Fruit fly (Drosophila melanogaster) whole organism, prepupa: ENCODE data around the gene CG13896.

Experiments
- Blimp-1 ChIP-seq: fragments of 200-800 bp; sonication (Bioruptor generic); optimal IDR thresholded peaks from 3 replicates; lab custom pipeline; 2017; ENCODE audit warnings: missing biosample characterization, missing genetic modification characterization, mild to moderate bottlenecking, moderate library complexity, missing genetic modification reagents
- CG10631 ChIP-seq: fragments of 200-800 bp; sonication (Bioruptor generic); optimal IDR thresholded peaks from 2 replicates; lab custom pipeline; 2016; ENCODE audit warnings: missing biosample characterization, missing genetic modification characterization
- CG11294 ChIP-seq: fragments of 200-800 bp; sonication (Bioruptor generic); IDR thresholded peaks from 2 replicates; pipeline ENCODE4 v1.3.6; 2022; ENCODE audit warnings: missing biosample characterization, missing genetic modification characterization
- CG11902 ChIP-seq: fragments of 200-800 bp; sonication (Bioruptor generic); optimal IDR thresholded peaks from 3 replicates; lab custom pipeline; 2016; ENCODE audit warnings: missing biosample characterization, missing genetic modification characterization
- CG1621 ChIP-seq: fragments of 200-800 bp; sonication (Bioruptor generic); optimal IDR thresholded peaks from 3 replicates; lab custom pipeline; 2018; ENCODE audit warnings: missing biosample characterization, mild to moderate bottlenecking, missing genetic modification characterization
- CG16779 ChIP-seq: fragments of 200-800 bp; sonication (Bioruptor generic); optimal IDR thresholded peaks from 3 replicates; lab custom pipeline; 2017; ENCODE audit warnings: missing biosample characterization, mild to moderate bottlenecking, missing genetic modification characterization
- CG3032 ChIP-seq: fragments of 200-800 bp; optimal IDR thresholded peaks from 2 replicates; lab custom pipeline; 2019; ENCODE audit warnings: missing biosample characterization, mild to moderate bottlenecking, missing genetic modification characterization, moderate library complexity
- CG31627 ChIP-seq: fragments of 200-800 bp; sonication (Bioruptor generic); optimal IDR thresholded peaks from 3 replicates; lab custom pipeline; 2016; ENCODE audit warnings: missing biosample characterization, missing genetic modification characterization
- CG32006 ChIP-seq: fragments of 200-800 bp; sonication (Bioruptor generic); optimal IDR thresholded peaks from 3 replicates; lab custom pipeline; 2017; ENCODE audit warnings: missing biosample characterization, mild to moderate bottlenecking, missing genetic modification characterization
- CG34406 ChIP-seq: fragments of 200-800 bp; sonication (Bioruptor generic); optimal IDR thresholded peaks from 3 replicates; lab custom pipeline; 2016; ENCODE audit warnings: missing biosample characterization, missing genetic modification characterization
- CG3919 ChIP-seq: fragments of 200-800 bp; sonication (Bioruptor generic); optimal IDR thresholded peaks from 3 replicates; lab custom pipeline; 2016; ENCODE audit warnings: missing biosample characterization, missing genetic modification characterization
- CG6163 ChIP-seq: fragments of 200-800 bp; sonication (Bioruptor generic); IDR thresholded peaks from 3 replicates; pipeline ENCODE4 v1.3.6; 2022; ENCODE audit warnings: missing biosample characterization, missing genetic modification characterization
- CG6276 ChIP-seq: fragments of 200-800 bp; sonication (Bioruptor generic); optimal IDR thresholded peaks from 2 replicates; lab custom pipeline; 2017; ENCODE audit warnings: missing biosample characterization, mild to moderate bottlenecking, missing genetic modification characterization
- CG6792 ChIP-seq: fragments of 200-800 bp; sonication (Bioruptor generic); optimal IDR thresholded peaks from 3 replicates; lab custom pipeline; 2016; ENCODE audit warnings: missing biosample characterization, missing genetic modification characterization
- CG6808 ChIP-seq: fragments of 200-800 bp; sonication (Bioruptor generic); optimal IDR thresholded peaks from 3 replicates; lab custom pipeline; 2017; ENCODE audit warnings: missing biosample characterization, missing genetic modification characterization, mild to moderate bottlenecking, moderate library complexity, missing genetic modification reagents
- CG6854 ChIP-seq: fragments of 200-800 bp; sonication (Bioruptor generic); optimal IDR thresholded peaks from 2 replicates; lab custom pipeline; 2017; ENCODE audit warnings: missing biosample characterization, mild to moderate bottlenecking, missing genetic modification characterization
- CG7368 ChIP-seq: fragments of 200-800 bp; sonication (Bioruptor generic); optimal IDR thresholded peaks from 3 replicates; lab custom pipeline; 2016; ENCODE audit warnings: missing biosample characterization, missing genetic modification characterization
- CG8319 ChIP-seq: fragments of 200-800 bp; sonication (Bioruptor generic); optimal IDR thresholded peaks from 3 replicates; lab custom pipeline; 2016; ENCODE audit warnings: missing biosample characterization, missing genetic modification characterization
- CG8632 ChIP-seq: fragments of 200-800 bp; sonication (Bioruptor generic); optimal IDR thresholded peaks from 3 replicates; lab custom pipeline; 2016; ENCODE audit warnings: missing biosample characterization, missing genetic modification characterization
- Eip75B ChIP-seq: fragments of 200-800 bp; sonication (Bioruptor generic); optimal IDR thresholded peaks from 3 replicates; lab custom pipeline; 2016; ENCODE audit warnings: missing biosample characterization, missing genetic modification characterization
- Eip78C ChIP-seq: fragments of 200-800 bp; sonication (Bioruptor generic); peaks from one replicate; lab custom pipeline; 2016; ENCODE audit warnings: missing biosample characterization, missing genetic modification characterization
- Eip93F ChIP-seq: fragments of 200-800 bp; sonication (Bioruptor generic); optimal IDR thresholded peaks from 2 replicates; lab custom pipeline; 2016; ENCODE audit warnings: missing biosample characterization, mild to moderate bottlenecking, missing genetic modification characterization
- Ets96B ChIP-seq: fragments of 200-800 bp; optimal IDR thresholded peaks from 2 replicates; lab custom pipeline; 2019; ENCODE audit warnings: missing biosample characterization, mild to moderate bottlenecking, missing genetic modification characterization, moderate library complexity
- Gug ChIP-seq: fragments of 200-800 bp; sonication (Bioruptor generic); IDR thresholded peaks from 2 replicates; pipeline ENCODE4 v1.3.6; 2022; ENCODE audit warnings: missing biosample characterization, missing genetic modification characterization
- Hr38 ChIP-seq: sonication (Bioruptor generic); optimal IDR thresholded peaks from 2 replicates; lab custom pipeline; 2016; ENCODE audit warnings: missing biosample characterization, missing genetic modification characterization
- Hr39 ChIP-seq: fragments of 200-800 bp; sonication (Bioruptor generic); optimal IDR thresholded peaks from 2 replicates; lab custom pipeline; 2016; ENCODE audit warnings: missing biosample characterization, missing genetic modification characterization
- Hr4 ChIP-seq: fragments of 200-800 bp; sonication (Bioruptor generic); optimal IDR thresholded peaks from 3 replicates; lab custom pipeline; 2016; ENCODE audit warnings: missing biosample characterization, missing genetic modification characterization
- Lpt ChIP-seq: fragments of 200-800 bp; sonication (Bioruptor generic); optimal IDR thresholded peaks from 3 replicates; lab custom pipeline; 2016; ENCODE audit warnings: missing biosample characterization, missing genetic modification characterization
- Met ChIP-seq: fragments of 200-800 bp; sonication (Bioruptor generic); optimal IDR thresholded peaks from 3 replicates; lab custom pipeline; 2016; ENCODE audit warnings: missing biosample characterization, missing genetic modification characterization
- OdsH ChIP-seq: fragments of 200-800 bp; sonication (Bioruptor generic); optimal IDR thresholded peaks from 3 replicates; lab custom pipeline; 2016; ENCODE audit warnings: missing biosample characterization, missing genetic modification characterization
- Smox ChIP-seq: fragments of 200-800 bp; sonication (Bioruptor generic); optimal IDR thresholded peaks from 3 replicates; lab custom pipeline; 2016; ENCODE audit warnings: missing biosample characterization, missing genetic modification characterization
- Sox102F ChIP-seq: fragments of 200-800 bp; sonication (Bioruptor generic); optimal IDR thresholded peaks from 2 replicates; lab custom pipeline; 2016; ENCODE audit warnings: missing biosample characterization, mild to moderate bottlenecking, missing genetic modification characterization
- Sox14 ChIP-seq: fragments of 200-800 bp; sonication (Bioruptor generic); optimal IDR thresholded peaks from 3 replicates; lab custom pipeline; 2016; ENCODE audit warnings: missing biosample characterization, missing genetic modification characterization
- Sox15 ChIP-seq: fragments of 200-800 bp; sonication (Bioruptor generic); optimal IDR thresholded peaks from 3 replicates; lab custom pipeline; 2016; ENCODE audit warnings: missing biosample characterization, missing genetic modification characterization
- achi ChIP-seq: fragments of 200-800 bp; sonication (Bioruptor generic); optimal IDR thresholded peaks from 3 replicates; lab custom pipeline; 2016; ENCODE audit warnings: missing biosample characterization, missing genetic modification characterization
- acj6 ChIP-seq: fragments of 200-800 bp; sonication (Bioruptor generic); optimal IDR thresholded peaks from 3 replicates; lab custom pipeline; 2016; ENCODE audit warnings: missing biosample characterization, missing genetic modification characterization
- cyc ChIP-seq: fragments of 200-800 bp; sonication (Bioruptor generic); optimal IDR thresholded peaks from 3 replicates; lab custom pipeline; 2016; ENCODE audit warnings: missing biosample characterization, missing genetic modification characterization
- dsx ChIP-seq: fragments of 200-800 bp; optimal IDR thresholded peaks from 3 replicates; lab custom pipeline; 2019; ENCODE audit warnings: missing biosample characterization, mild to moderate bottlenecking, missing genetic modification characterization, moderate library complexity; ENCODE audit not compliant: poor library complexity, severe bottlenecking
- eg ChIP-seq: fragments of 200-800 bp; sonication (Bioruptor generic); IDR thresholded peaks from 3 replicates; pipeline ENCODE4 v1.3.6; 2022; ENCODE audit warnings: missing biosample characterization, missing genetic modification characterization
- esn ChIP-seq: fragments of 200-800 bp; sonication (Bioruptor generic); optimal IDR thresholded peaks from 2 replicates; lab custom pipeline; 2016; ENCODE audit warnings: missing biosample characterization, mild to moderate bottlenecking, missing genetic modification characterization, moderate library complexity
- fd59A ChIP-seq: fragments of 200-800 bp; sonication (Bioruptor generic); optimal IDR thresholded peaks from 2 replicates; lab custom pipeline; 2017; ENCODE audit warnings: missing biosample characterization, mild to moderate bottlenecking, missing genetic modification characterization, missing genetic modification reagents
- fd85E ChIP-seq: fragments of 200-800 bp; sonication (Bioruptor generic); optimal IDR thresholded peaks from 3 replicates; lab custom pipeline; 2016; ENCODE audit warnings: missing biosample characterization, missing genetic modification characterization
- fkh ChIP-seq: fragments of 200-800 bp; sonication (Bioruptor generic); optimal IDR thresholded peaks from 3 replicates; lab custom pipeline; 2017; ENCODE audit warnings: missing biosample characterization, mild to moderate bottlenecking, missing genetic modification characterization, moderate library complexity
- lz ChIP-seq: fragments of 200-800 bp; sonication (Bioruptor generic); optimal IDR thresholded peaks from 3 replicates; lab custom pipeline; 2016; ENCODE audit warnings: missing biosample characterization, missing genetic modification characterization
- net ChIP-seq: fragments of 200-800 bp; sonication (Bioruptor generic); optimal IDR thresholded peaks from 3 replicates; lab custom pipeline; 2016; ENCODE audit warnings: missing biosample characterization, missing genetic modification characterization
- salr ChIP-seq, 2 experiments: fragments of 200-800 bp; sonication (Bioruptor generic); optimal IDR thresholded peaks; 3 replicates each; lab custom pipeline; 2016 to 2018; ENCODE audit warnings: missing biosample characterization in 2 of 2, missing genetic modification characterization in 2 of 2, mild to moderate bottlenecking in 1 of 2
- spab ChIP-seq: fragments of 200-800 bp; sonication (Bioruptor generic); optimal IDR thresholded peaks from 2 replicates; lab custom pipeline; 2017; ENCODE audit warnings: missing biosample characterization, mild to moderate bottlenecking, missing genetic modification characterization, missing genetic modification reagents
- svp ChIP-seq: fragments of 200-800 bp; sonication (Bioruptor generic); peaks from one replicate; lab custom pipeline; 2016; ENCODE audit warnings: missing biosample characterization, missing genetic modification characterization
- vri ChIP-seq: fragments of 200-800 bp; sonication (Bioruptor generic); optimal IDR thresholded peaks from 3 replicates; lab custom pipeline; 2016; ENCODE audit warnings: missing biosample characterization, mild to moderate bottlenecking, missing genetic modification characterization

The CG13896 gene

dm6 chr3L:666544-666943, 45.1 kb downstream of the CG13896 start (continued):
- no peak for TF ChIP-seq fkh (GFP tag; lab: Kevin White, UChicago)
- no peak for TF ChIP-seq Eip93F
- no peak for TF ChIP-seq net (GFP tag; lab: Kevin White, UChicago)
- no peak for TF ChIP-seq Lpt (GFP tag; lab: Kevin White, UChicago)
- TF ChIP-seq CG11294 = no peak
- no peak for TF ChIP-seq fd59A (GFP tag; lab: Kevin White, UChicago)
- TF ChIP-seq Sox15 (GFP tag; lab: Kevin White, UChicago) = no peak
- no peak for TF ChIP-seq dsx
- TF ChIP-seq cyc (GFP tag; lab: Kevin White, UChicago) = peak; percentile 12
- TF ChIP-seq CG32006 (GFP tag; lab: Kevin White, UChicago) = no peak
- no peak for TF ChIP-seq CG7368 (GFP tag; lab: Kevin White, UChicago)
- peak; percentile 36 for TF ChIP-seq Hr39 (GFP tag; lab: Kevin White, UChicago)
- TF ChIP-seq Blimp-1 = no peak
- no peak for TF ChIP-seq fd85E (GFP tag; lab: Kevin White, UChicago)
- TF ChIP-seq Eip78C (GFP tag; lab: Kevin White, UChicago) = peak; percentile 58

- TF ChIP-seq CG6854 (GFP tag; lab: Kevin White, UChicago) = peak; percentile 66
- TF ChIP-seq salr (GFP tag; optimal IDR thresholded peaks at IDR 0.05; lab: Kevin White, UChicago) = peak in 1 of 2 experiments; percentile 31
- peak; percentile 50 for TF ChIP-seq Ets96B (tag; lab: Kevin White, UChicago)
- TF ChIP-seq spab (GFP tag; lab: Kevin White, UChicago) = peak; percentile 52
- peak; percentile 54 for TF ChIP-seq achi (GFP tag; lab: Kevin White, UChicago)
- peak; percentile 84 for TF ChIP-seq Sox102F (GFP tag; lab: Kevin White, UChicago)
- peak; percentile 63 for TF ChIP-seq Blimp-1
- peak; percentile 70 for TF ChIP-seq acj6 (GFP tag; lab: Kevin White, UChicago)
- TF ChIP-seq CG7368 (GFP tag; lab: Kevin White, UChicago) = peak; percentile 48
- no peak for TF ChIP-seq Hr38 (GFP tag; lab: Kevin White, UChicago)
- TF ChIP-seq Eip78C (GFP tag; lab: Kevin White, UChicago) = peak; percentile 85
- peak; percentile 29 for TF ChIP-seq CG32006 (GFP tag; lab: Kevin White, UChicago)
- peak; percentile 53 for TF ChIP-seq CG3032
- TF ChIP-seq CG11902 (GFP tag; lab: Kevin White, UChicago) = peak; percentile 77
- TF ChIP-seq CG16779 (tag; lab: Kevin White, UChicago) = no peak
- peak; percentile 84 for TF ChIP-seq esn (GFP tag; lab: Kevin White, UChicago)
- no peak for TF ChIP-seq CG11294
- TF ChIP-seq CG31627 (GFP tag; lab: Kevin White, UChicago) = peak; percentile 87
- TF ChIP-seq Hr4 = peak; percentile 29
- TF ChIP-seq CG6163 (GFP tag; lab: Robert Waterston, UW) = peak; percentile 80
- TF ChIP-seq net (GFP tag; lab: Kevin White, UChicago) = peak; percentile 43
- peak; percentile 74 for TF ChIP-seq CG6792 (GFP tag; lab: Kevin White, UChicago)
- peak; percentile 95 for TF ChIP-seq svp (GFP tag; lab: Kevin White, UChicago)
- peak; percentile 58 for TF ChIP-seq CG10631 (GFP tag; lab: Kevin White, UChicago)
- peak; percentile 84 for TF ChIP-seq cyc (GFP tag; lab: Kevin White, UChicago)
- TF ChIP-seq CG6276 (GFP tag; lab: Kevin White, UChicago) = no peak
- peak; percentile 63 for TF ChIP-seq Eip75B
- peak; percentile 81 for TF ChIP-seq Smox (GFP tag; lab: Kevin White, UChicago)
- no peak for TF ChIP-seq CG1621
- peak; percentile 68 for TF ChIP-seq CG3919 (GFP tag; lab: Kevin White, UChicago)
- peak; percentile 49 for TF ChIP-seq CG8632
- TF ChIP-seq CG34406 (GFP tag; lab: Kevin White, UChicago) = peak; percentile 47
- peak; percentile 66 for TF ChIP-seq OdsH (GFP tag; lab: Kevin White, UChicago)
- peak; percentile 88 for TF ChIP-seq Hr39 (GFP tag; lab: Kevin White, UChicago)
- TF ChIP-seq fkh (GFP tag; lab: Kevin White, UChicago) = no peak
- TF ChIP-seq eg (GFP tag; lab: Robert Waterston, UW) = peak; percentile 60; the same call in 2 of the 3 replicates
- TF ChIP-seq dsx = peak; percentile 48
- TF ChIP-seq CG6808 (GFP tag; lab: Kevin White, UChicago) = peak; percentile 38
- TF ChIP-seq vri (GFP tag; lab: Kevin White, UChicago) = peak; percentile 80
- peak; percentile 80 for TF ChIP-seq lz
- peak; percentile 63 for TF ChIP-seq Sox14 (GFP tag; lab: Kevin White, UChicago)
- TF ChIP-seq Met (GFP tag; lab: Kevin White, UChicago) = peak; percentile 87
- peak; percentile 50 for TF ChIP-seq CG8319
- TF ChIP-seq Gug (GFP tag; lab: Robert Waterston, UW) = no peak
Measured at dm6 chr3L:663880-664279, 47.8 kb downstream of the CG13896 start.
